Fruit fly (Drosophila melanogaster) whole organism: Measurements from ENCODE around the gene His3.3A.

Experiments used
- CG8478 ChIP-seq: fragments of >200 bp; optimal IDR thresholded peaks from 2 replicates; lab custom pipeline; 2018; ENCODE audit warnings: inconsistent platforms
- Dll ChIP-seq: fragments of >200 bp; optimal IDR thresholded peaks from 2 replicates; lab custom pipeline; 2017
- EcR ChIP-seq, 2 experiments: fragments of >200 bp; optimal IDR thresholded peaks; 2 replicates each; lab custom pipeline; 2017; ENCODE audit warnings: missing biosample characterization in 2 of 2, missing genetic modification characterization in 2 of 2, missing genetic modification reagents in 2 of 2
- pan ChIP-seq: fragments of >200 bp; optimal IDR thresholded peaks from 2 replicates; lab custom pipeline; 2017
- psq ChIP-seq: fragments of >200 bp; optimal IDR thresholded peaks from 2 replicates; lab custom pipeline; 2017
- usp ChIP-seq: fragments of >200 bp; optimal IDR thresholded peaks from 2 replicates; lab custom pipeline; 2017; ENCODE audit warnings: missing biosample characterization, missing genetic modification characterization, mixed read lengths

His3.3A gene

dm6 chr2L:5092145-5092544 is 37.3 kb downstream of the His3.3A start:
- no peak for TF ChIP-seq Dll (lab: Kevin White, UChicago)
- TF ChIP-seq psq, result no peak
- no peak for TF ChIP-seq CG8478 (lab: Kevin White, UChicago)
- no peak for TF ChIP-seq pan (lab: Kevin White, UChicago)
- no peak for TF ChIP-seq EcR (GFP tag; optimal IDR thresholded peaks at IDR 0.05; lab: Kevin White, UChicago)
- no peak for TF ChIP-seq usp (GFP tag; lab: Kevin White, UChicago)

dm6 chr2L:5092597-5092991 is 37.7 kb downstream of the His3.3A start:
- TF ChIP-seq psq, result no peak
- no peak for TF ChIP-seq usp (GFP tag; lab: Kevin White, UChicago)
- no peak for TF ChIP-seq Dll (lab: Kevin White, UChicago)
- TF ChIP-seq EcR (GFP tag; optimal IDR thresholded peaks at IDR 0.05; lab: Kevin White, UChicago), result no peak
- no peak for TF ChIP-seq CG8478 (lab: Kevin White, UChicago)
- TF ChIP-seq pan (lab: Kevin White, UChicago), result no peak

dm6 chr2L:5092992-5093695 is 38.3 kb downstream of the His3.3A start, which contains the start of gene Pgant5:
Gene Pgant5, minus strand, starts transcription at chr2L:5093592.
- no peak for TF ChIP-seq psq
- TF ChIP-seq usp (GFP tag; lab: Kevin White, UChicago), result no peak
- no peak for TF ChIP-seq Dll (lab: Kevin White, UChicago)
- no peak for TF ChIP-seq EcR (GFP tag; optimal IDR thresholded peaks at IDR 0.05; lab: Kevin White, UChicago)
- TF ChIP-seq CG8478 (lab: Kevin White, UChicago), result peak; percentile 92
- TF ChIP-seq pan (lab: Kevin White, UChicago), result no peak

dm6 chr2L:5093772-5094350 is 39.0 kb downstream of the His3.3A start, which contains the start of gene CG5828:
Gene CG5828, plus strand, starts transcription at chr2L:5093976.
- TF ChIP-seq usp (GFP tag; lab: Kevin White, UChicago) (no peak), Dll (lab: Kevin White, UChicago) (no peak), pan (lab: Kevin White, UChicago) (no peak), CG8478 (lab: Kevin White, UChicago) (no peak), EcR (GFP tag; optimal IDR thresholded peaks at IDR 0.05; lab: Kevin White, UChicago) (no peak), psq (no peak)

- TF ChIP-seq usp (GFP tag; lab: Kevin White, UChicago) (no peak), EcR (GFP tag; optimal IDR thresholded peaks at IDR 0.05; lab: Kevin White, UChicago) (no peak), psq (no peak), pan (lab: Kevin White, UChicago) (no peak), Dll (lab: Kevin White, UChicago) (no peak), CG8478 (lab: Kevin White, UChicago) (no peak)
These were observed 40.6 kb downstream of the His3.3A start for dm6 chr2L:5095350-5095962.

- no peak for TF ChIP-seq EcR (GFP tag; optimal IDR thresholded peaks at IDR 0.05; lab: Kevin White, UChicago)
- TF ChIP-seq pan (lab: Kevin White, UChicago), result no peak
- TF ChIP-seq usp (GFP tag; lab: Kevin White, UChicago), result no peak
- no peak for TF ChIP-seq CG8478 (lab: Kevin White, UChicago)
- TF ChIP-seq psq, result no peak
- TF ChIP-seq Dll (lab: Kevin White, UChicago), result no peak
These were observed 41.4 kb downstream of the His3.3A start, which contains the start of gene CG4230 for dm6 chr2L:5096222-5096621. Gene CG4230, plus strand, starts transcription at chr2L:5096227.

dm6 chr2L:5096761-5097160 is 41.9 kb downstream of the His3.3A start:
- no peak for TF ChIP-seq CG8478 (lab: Kevin White, UChicago)
- TF ChIP-seq usp (GFP tag; lab: Kevin White, UChicago), result no peak
- TF ChIP-seq EcR (GFP tag; optimal IDR thresholded peaks at IDR 0.05; lab: Kevin White, UChicago), result no peak
- TF ChIP-seq Dll (lab: Kevin White, UChicago), result no peak
- TF ChIP-seq pan (lab: Kevin White, UChicago), result no peak
- TF ChIP-seq psq, result no peak

dm6 chr2L:5099790-5100360 is 45.0 kb downstream of the His3.3A start, which contains the start of gene ND-13A:
Gene ND-13A, minus strand, starts transcription at chr2L:5100288.
- TF ChIP-seq Dll (lab: Kevin White, UChicago), result no peak
- TF ChIP-seq psq, result no peak
- TF ChIP-seq EcR (GFP tag; optimal IDR thresholded peaks at IDR 0.05; lab: Kevin White, UChicago), result no peak
- no peak for TF ChIP-seq CG8478 (lab: Kevin White, UChicago)
- TF ChIP-seq usp (GFP tag; lab: Kevin White, UChicago), result no peak
- TF ChIP-seq pan (lab: Kevin White, UChicago), result no peak

- TF ChIP-seq psq (no peak), Dll (lab: Kevin White, UChicago) (no peak), CG8478 (lab: Kevin White, UChicago) (no peak), usp (GFP tag; lab: Kevin White, UChicago) (no peak), pan (lab: Kevin White, UChicago) (no peak), EcR (GFP tag; optimal IDR thresholded peaks at IDR 0.05; lab: Kevin White, UChicago) (no peak)
These were observed 45.7 kb downstream of the His3.3A start, which contains the start of gene Msp300 for dm6 chr2L:5100577-5100976. Gene Msp300, plus strand, starts transcription at chr2L:5100877.

- TF ChIP-seq usp (GFP tag; lab: Kevin White, UChicago) (no peak), psq (no peak), CG8478 (lab: Kevin White, UChicago) (no peak), pan (lab: Kevin White, UChicago) (no peak), EcR (GFP tag; optimal IDR thresholded peaks at IDR 0.05; lab: Kevin White, UChicago) (no peak), Dll (lab: Kevin White, UChicago) (no peak)
These were observed 48.9 kb downstream of the His3.3A start for dm6 chr2L:5103733-5104132.
